Fruit fly (Drosophila melanogaster): Measurements from ENCODE around the gene CG4598.

The CG4598 gene

dm6 chr2L:9911783-9912182 is 6.6 kb upstream of the CG4598 start (continued):
- TF ChIP-seq Trl (optimal IDR thresholded peaks at IDR 0.05) (no peak), Trl (GFP tag; optimal IDR thresholded peaks at IDR 0.05) (peak; percentile 38), caup (GFP tag; optimal IDR thresholded peaks at IDR 0.05; ENCODE audit: severe bottlenecking) (no peak), CG2129 (GFP tag; IDR thresholded peaks at IDR 0.05; ENCODE audit: partially characterized antibody) (no peak), ems (GFP tag; optimal IDR thresholded peaks at IDR 0.05) (peak; percentile 9), croc (GFP tag; conservative IDR thresholded peaks at IDR 0.05) (no peak), bsh (GFP tag; optimal IDR thresholded peaks at IDR 0.05) (no peak), Ssrp (tag; optimal IDR thresholded peaks at IDR 0.05) (no peak), Ada2b (GFP tag; IDR thresholded peaks at IDR 0.05) (no peak), Lpt (GFP tag; optimal IDR thresholded peaks at IDR 0.05) (no peak), pfk (GFP tag; optimal IDR thresholded peaks at IDR 0.05) (no peak), gcm2 (GFP tag; optimal IDR thresholded peaks at IDR 0.05) (no peak), CG14441 (GFP tag; IDR thresholded peaks at IDR 0.05) (0 out of 2 replicates have a peak, but pooled peaks have one; percentile 4), nom (GFP tag; optimal IDR thresholded peaks at IDR 0.05) (no peak), hkb (optimal IDR thresholded peaks at IDR 0.05) (no peak), hkb (GFP tag; IDR thresholded peaks at IDR 0.05) (peak; percentile 69), amos (GFP tag; IDR thresholded peaks at IDR 0.05; ENCODE audit: partially characterized antibody) (no peak), CG9215 (GFP tag; IDR thresholded peaks at IDR 0.05) (no peak; the same call in 1 of the 2 replicates), sug (tag; optimal IDR thresholded peaks at IDR 0.05) (peak; percentile 7), CG17328 (GFP tag; IDR thresholded peaks at IDR 0.05) (peak; percentile 36), Hmx (GFP tag; optimal IDR thresholded peaks at IDR 0.05) (no peak), CG3163 (GFP tag; optimal IDR thresholded peaks at IDR 0.05) (no peak), zfh1 (GFP tag; IDR thresholded peaks at IDR 0.05) (peak; percentile 58; the same call in 2 of the 3 replicates), CG31365 (tag; optimal IDR thresholded peaks at IDR 0.05) (no peak), dmrt99B (tag; optimal IDR thresholded peaks at IDR 0.05) (peak; percentile 19), Dip3 (GFP tag; optimal IDR thresholded peaks at IDR 0.05) (no peak), Eip74EF (GFP tag; optimal IDR thresholded peaks at IDR 0.05) (no peak), pzg (GFP tag; optimal IDR thresholded peaks at IDR 0.05) (no peak), Dfd (GFP tag; optimal IDR thresholded peaks at IDR 0.05) (no peak), CG14965 (GFP tag; optimal IDR thresholded peaks at IDR 0.05; ENCODE audit: borderline replicate concordance) (no peak), CG13624 (GFP tag; optimal IDR thresholded peaks at IDR 0.05) (no peak), abd-A (tag; optimal IDR thresholded peaks at IDR 0.05) (no peak), Side (GFP tag; optimal IDR thresholded peaks at IDR 0.05) (peak; percentile 55), CG31441 (GFP tag; IDR thresholded peaks at IDR 0.05) (no peak), Med (GFP tag) (peak; percentile 90), jigr1 (GFP tag; IDR thresholded peaks at IDR 0.05) (no peak), dm (GFP tag; optimal IDR thresholded peaks at IDR 0.05) (no peak), CG11247 (GFP tag; IDR thresholded peaks at IDR 0.05) (no peak), CG32767 (GFP tag; IDR thresholded peaks at IDR 0.05) (no peak), lilli (GFP tag; optimal IDR thresholded peaks at IDR 0.05) (peak; percentile 57), TFAM (GFP tag; optimal IDR thresholded peaks at IDR 0.05) (no peak), CG7839 (tag; optimal IDR thresholded peaks at IDR 0.05) (peak; percentile 25), Hr3 (GFP tag; optimal IDR thresholded peaks at IDR 0.05) (no peak), CG18619 (GFP tag; optimal IDR thresholded peaks at IDR 0.05) (peak; percentile 31), Hand (GFP tag; optimal IDR thresholded peaks at IDR 0.05) (no peak), CG11723 (GFP tag; optimal IDR thresholded peaks at IDR 0.05) (no peak), pum (GFP tag; optimal IDR thresholded peaks at IDR 0.05) (no peak), CG6765 (GFP tag; optimal IDR thresholded peaks at IDR 0.05) (no peak), Hey (tag; optimal IDR thresholded peaks at IDR 0.05) (no peak), ken (GFP tag; IDR thresholded peaks at IDR 0.05) (peak; percentile 26; the same call in 1 of the 3 replicates), CG34224 (GFP tag; IDR thresholded peaks at IDR 0.05; ENCODE audit: partially characterized antibody) (no peak), insv (GFP tag; optimal IDR thresholded peaks at IDR 0.05) (no peak)

All from whole organism, embryonic.